Fruit fly (Drosophila melanogaster): Measurements from ENCODE around the gene CG11815.

CG11815 gene

DNA sequence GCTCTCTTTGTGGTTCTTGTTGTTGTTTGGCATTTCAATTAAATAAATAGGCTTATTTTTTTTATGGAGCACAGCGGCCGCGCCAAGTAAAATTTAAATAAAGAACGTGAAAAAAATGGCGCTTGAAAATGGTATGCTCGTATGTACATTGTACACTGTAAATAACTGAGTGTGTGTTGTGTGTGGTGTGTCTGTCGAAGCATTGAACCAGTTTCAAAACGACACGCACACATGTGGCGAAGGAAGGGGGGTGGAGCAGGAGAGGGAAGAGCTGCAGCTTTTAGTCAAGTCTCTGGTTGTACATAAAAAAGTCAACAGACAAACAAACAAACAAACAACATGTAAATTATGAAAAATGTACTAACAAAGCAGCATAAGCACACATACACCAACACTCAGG lies 33.7 kb upstream of the CG11815 start (continued):
- TF ChIP-seq CG9797 (GFP tag; optimal IDR thresholded peaks at IDR 0.05): no peak
- no peak for TF ChIP-seq CG34422 (GFP tag; IDR thresholded peaks at IDR 0.05)
- TF ChIP-seq CG12236 (GFP tag; optimal IDR thresholded peaks at IDR 0.05): no peak
- TF ChIP-seq Optix (GFP tag; IDR thresholded peaks at IDR 0.05): no peak
- no peak for TF ChIP-seq Neu2 (GFP tag; optimal IDR thresholded peaks at IDR 0.05; ENCODE audit: borderline replicate concordance)
- TF ChIP-seq Asciz (GFP tag; optimal IDR thresholded peaks at IDR 0.05): peak; percentile 42
- no peak for TF ChIP-seq CG4854 (GFP tag; optimal IDR thresholded peaks at IDR 0.05)
- no peak for TF ChIP-seq ase (GFP tag; IDR thresholded peaks at IDR 0.05)
- no peak for TF ChIP-seq crol (GFP tag; IDR thresholded peaks at IDR 0.05)
- no peak for TF ChIP-seq CG2116 (GFP tag; optimal IDR thresholded peaks at IDR 0.05)
- TF ChIP-seq mirr (GFP tag; optimal IDR thresholded peaks at IDR 0.05): no peak
- TF ChIP-seq CG13775 (GFP tag; optimal IDR thresholded peaks at IDR 0.05): no peak
- peak; percentile 32 for TF ChIP-seq gem (tag; optimal IDR thresholded peaks at IDR 0.05)
- no peak for TF ChIP-seq croc (GFP tag; conservative IDR thresholded peaks at IDR 0.05)
- no peak for TF ChIP-seq pb (GFP tag; optimal IDR thresholded peaks at IDR 0.05)
- no peak for TF ChIP-seq Nf-YA (GFP tag; IDR thresholded peaks at IDR 0.05)
- no peak for TF ChIP-seq gfzf (GFP tag; optimal IDR thresholded peaks at IDR 0.05)
- TF ChIP-seq CG10959 (GFP tag; IDR thresholded peaks at IDR 0.05): no peak
- TF ChIP-seq caup (GFP tag; optimal IDR thresholded peaks at IDR 0.05; ENCODE audit: severe bottlenecking): peak; percentile 24
- no peak for TF ChIP-seq BtbVII (GFP tag; optimal IDR thresholded peaks at IDR 0.05)
- TF ChIP-seq CG15269 (tag; optimal IDR thresholded peaks at IDR 0.05): no peak
- no peak for TF ChIP-seq scrt (GFP tag; optimal IDR thresholded peaks at IDR 0.05)
- no peak for TF ChIP-seq E2f2 (GFP tag; IDR thresholded peaks at IDR 0.05)
- no peak for TF ChIP-seq hkb (optimal IDR thresholded peaks at IDR 0.05)
- no peak for TF ChIP-seq hkb (GFP tag; IDR thresholded peaks at IDR 0.05)
- TF ChIP-seq CG4282 (GFP tag; optimal IDR thresholded peaks at IDR 0.05): no peak
- no peak for TF ChIP-seq gro (GFP tag; optimal IDR thresholded peaks at IDR 0.05)
- TF ChIP-seq her (GFP tag; optimal IDR thresholded peaks at IDR 0.05): no peak
- TF ChIP-seq ash1 (GFP tag; optimal IDR thresholded peaks at IDR 0.05): no peak
- no peak for TF ChIP-seq Poxn (GFP tag; IDR thresholded peaks at IDR 0.05)
- no peak for TF ChIP-seq CG13624 (GFP tag; optimal IDR thresholded peaks at IDR 0.05)
- no peak for TF ChIP-seq CG12104 (GFP tag; optimal IDR thresholded peaks at IDR 0.05)
- TF ChIP-seq CG6791 (GFP tag; IDR thresholded peaks at IDR 0.05; ENCODE audit: partially characterized antibody): no peak
- TF ChIP-seq CG15479 (GFP tag; optimal IDR thresholded peaks at IDR 0.05): no peak
- TF ChIP-seq sr (GFP tag; IDR thresholded peaks at IDR 0.05): no peak
- peak; percentile 83 for TF ChIP-seq Med (GFP tag)
- no peak for TF ChIP-seq Aef1 (GFP tag; IDR thresholded peaks at IDR 0.05)
- no peak for TF ChIP-seq jigr1 (GFP tag; IDR thresholded peaks at IDR 0.05)
- no peak for TF ChIP-seq pzg (GFP tag; optimal IDR thresholded peaks at IDR 0.05)
- no peak for TF ChIP-seq Dbx (GFP tag; IDR thresholded peaks at IDR 0.05)
- TF ChIP-seq Fer2 (tag; optimal IDR thresholded peaks at IDR 0.05): no peak
- no peak for TF ChIP-seq Sry-δ (GFP tag; optimal IDR thresholded peaks at IDR 0.05)
- TF ChIP-seq CG11696 (GFP tag; IDR thresholded peaks at IDR 0.05): 0 out of 2 replicates have a peak, but pooled peaks have one; percentile 39
- no peak for TF ChIP-seq nmo (GFP tag; optimal IDR thresholded peaks at IDR 0.05)
- TF ChIP-seq zfh2 (GFP tag; optimal IDR thresholded peaks at IDR 0.05): no peak
- no peak for TF ChIP-seq CG34224 (GFP tag; IDR thresholded peaks at IDR 0.05; ENCODE audit: partially characterized antibody)
- no peak for TF ChIP-seq hb (GFP tag; IDR thresholded peaks at IDR 0.05; ENCODE audit: partially characterized antibody)
- TF ChIP-seq abd-A (tag; optimal IDR thresholded peaks at IDR 0.05): no peak
- no peak for TF ChIP-seq wor (GFP tag; IDR thresholded peaks at IDR 0.05)
- TF ChIP-seq tna (GFP tag; IDR thresholded peaks at IDR 0.05; ENCODE audit: partially characterized antibody): no peak
- no peak for TF ChIP-seq Myb (GFP tag; optimal IDR thresholded peaks at IDR 0.05)
- TF ChIP-seq gt (GFP tag; IDR thresholded peaks at IDR 0.05): no peak
